Fruit fly (Drosophila melanogaster) whole organism, adult: ENCODE measurements around the gene CG14154.

Source experiments
- CG11617 ChIP-seq: fragments of 200-800 bp; sonication (Bioruptor generic); optimal IDR thresholded peaks from 2 replicates; lab custom pipeline; 2017; ENCODE audit warnings: mild to moderate bottlenecking, missing biosample characterization, missing genetic modification reagents, missing genetic modification characterization
- CG14711 ChIP-seq: fragments of 200-800 bp; sonication (Bioruptor generic); optimal IDR thresholded peaks from 2 replicates; lab custom pipeline; 2018; ENCODE audit warnings: missing biosample characterization, mild to moderate bottlenecking, missing genetic modification characterization, moderate library complexity
- CG7101 ChIP-seq: fragments of 200-800 bp; sonication (Bioruptor generic); optimal IDR thresholded peaks from 2 replicates; lab custom pipeline; 2018; ENCODE audit warnings: missing biosample characterization, mild to moderate bottlenecking, missing genetic modification characterization, moderate library complexity
- Clk ChIP-seq: fragments of 200-800 bp; sonication (Bioruptor generic); optimal IDR thresholded peaks from 2 replicates; lab custom pipeline; 2017; ENCODE audit warnings: missing biosample characterization, missing genetic modification characterization
- Hr96 ChIP-seq: fragments of 200-800 bp; sonication (Bioruptor generic); optimal IDR thresholded peaks from 2 replicates; lab custom pipeline; 2016; ENCODE audit warnings: missing biosample characterization, missing genetic modification characterization
- cic ChIP-seq: fragments of 200-800 bp; sonication (Bioruptor generic); optimal IDR thresholded peaks from 2 replicates; lab custom pipeline; 2017; ENCODE audit warnings: missing biosample characterization, mild to moderate bottlenecking, missing genetic modification characterization, moderate library complexity
- cnc ChIP-seq, 2 experiments: fragments of >200 bp; optimal IDR thresholded peaks; 2 replicates each; lab custom pipeline; 2017
- kay ChIP-seq: fragments of 200-800 bp; sonication (Bioruptor generic); peaks from one replicate; lab custom pipeline; 2016; ENCODE audit warnings: missing biosample characterization, missing genetic modification characterization, borderline replicate concordance
- toe ChIP-seq: fragments of 200-800 bp; sonication (Bioruptor generic); optimal IDR thresholded peaks from 2 replicates; lab custom pipeline; 2016; ENCODE audit warnings: missing biosample characterization, missing genetic modification characterization

- TF ChIP-seq CG14711 (tag; lab: Kevin White, UChicago) (no peak), CG11617 (GFP tag; lab: Kevin White, UChicago) (no peak), toe (GFP tag; lab: Kevin White, UChicago) (no peak), cic (GFP tag; lab: Kevin White, UChicago) (no peak), Hr96 (GFP tag; lab: Kevin White, UChicago) (no peak), kay (GFP tag; lab: Kevin White, UChicago) (peak; percentile 90), cnc (optimal IDR thresholded peaks at IDR 0.05; lab: Kevin White, UChicago) (no peak), CG7101 (no peak), Clk (GFP tag; lab: Kevin White, UChicago) (no peak)
Measured at dm6 chr3L:10669592-10670400, 28.1 kb downstream of the CG14154 start.
